Worm (Caenorhabditis elegans) whole organism, early embryonic: ENCODE data around the gene vha-5.

Experiments
- B0310.2 ChIP-seq: sonication (generic microtip); optimal IDR thresholded peaks from 2 replicates; lab custom pipeline; 2016; ENCODE audit warnings: mild to moderate bottlenecking, missing genetic modification characterization, missing compliant biosample characterization
- aly-1 ChIP-seq: sonication (generic microtip); optimal IDR thresholded peaks from 2 replicates; lab custom pipeline; 2016; ENCODE audit warnings: missing genetic modification characterization, missing compliant biosample characterization
- ama-1 ChIP-seq: fragments of 150-350 bp; optimal IDR thresholded peaks from 2 replicates; lab custom pipeline; 2014
- ceh-13 ChIP-seq: fragments of 200-800 bp; sonication (Bioruptor generic); optimal IDR thresholded peaks from 2 replicates; lab custom pipeline; 2018; ENCODE audit warnings: mild to moderate bottlenecking, missing genetic modification characterization, missing compliant biosample characterization
- ets-7 ChIP-seq: sonication (generic microtip); optimal IDR thresholded peaks from 2 replicates; lab custom pipeline; 2016; ENCODE audit warnings: missing genotype, missing genetic modification characterization, missing compliant biosample characterization
- flt-1 ChIP-seq: fragments of 200-800 bp; sonication (Bioruptor generic); IDR thresholded peaks from 2 replicates; pipeline ENCODE4 v1.3.6; 2022; ENCODE audit warnings: missing genetic modification characterization, missing compliant biosample characterization
- hmg-4 ChIP-seq: fragments of 200-800 bp; sonication (Bioruptor generic); optimal IDR thresholded peaks from 2 replicates; lab custom pipeline; 2018; ENCODE audit warnings: mild to moderate bottlenecking, missing genetic modification characterization, missing compliant biosample characterization
- scrt-1 ChIP-seq: fragments of 200-800 bp; sonication (Bioruptor generic); IDR thresholded peaks from 2 replicates; pipeline ENCODE4 v1.3.6; 2022; ENCODE audit warnings: missing genetic modification characterization, missing compliant biosample characterization
- sea-1 ChIP-seq: fragments of 200-800 bp; sonication (Bioruptor generic); conservative IDR thresholded peaks from 2 replicates; pipeline ENCODE4 v1.3.6; 2022; ENCODE audit warnings: missing genetic modification characterization, missing compliant biosample characterization
- tbx-37 ChIP-seq: fragments of 200-800 bp; sonication (Bioruptor generic); conservative IDR thresholded peaks from 2 replicates; pipeline ENCODE4 v1.3.6; 2022; ENCODE audit warnings: missing genetic modification reagents, missing genetic modification characterization, missing compliant biosample characterization

ce11 chrIV:8299636-8300035 lies 4.1 kb upstream of the vha-5 start, which contains the start of gene F35H10.6:
- no peak for TF ChIP-seq tbx-37
- TF ChIP-seq ama-1 (lab: Kevin White, UChicago) = no peak
- no peak for TF ChIP-seq sea-1
- TF ChIP-seq aly-1 (tag; lab: Kevin White, UChicago) = no peak
- TF ChIP-seq ceh-13 (GFP tag; lab: Kevin White, UChicago) = no peak
- TF ChIP-seq hmg-4 = no peak
- no peak for TF ChIP-seq B0310.2 (tag; lab: Kevin White, UChicago)
- TF ChIP-seq flt-1 (GFP tag; lab: Robert Waterston, UW) = no peak
- no peak for TF ChIP-seq ets-7
- no peak for TF ChIP-seq scrt-1
